Fruit fly (Drosophila melanogaster): ENCODE results near the gene dac.
A peak's percentile ranks its signal among the peaks of the same experiment; 100 is the strongest.

dac gene

dm6 chr2L:16448451-16449206 is 37.2 kb downstream of the dac start, which contains the start of gene CG5888:
TSS of gene CG5888 (minus strand) at chr2L:16448469.
- TF ChIP-seq CG7101 (tag; optimal IDR thresholded peaks at IDR 0.05) (peak; percentile 48), kay (GFP tag; ENCODE audit: borderline replicate concordance) (peak; percentile 63), CG12768 (GFP tag; optimal IDR thresholded peaks at IDR 0.05) (peak; percentile 25), CG7045 (GFP tag; optimal IDR thresholded peaks at IDR 0.05) (peak; percentile 33), tj (GFP tag; optimal IDR thresholded peaks at IDR 0.05) (peak; percentile 66), toe (GFP tag; optimal IDR thresholded peaks at IDR 0.05) (no peak), CG14711 (tag; optimal IDR thresholded peaks at IDR 0.05) (no peak), cnc (optimal IDR thresholded peaks at IDR 0.05) (no peak), CG1620 (GFP tag; optimal IDR thresholded peaks at IDR 0.05) (no peak), pad (GFP tag; optimal IDR thresholded peaks at IDR 0.05) (no peak), Crg-1 (GFP tag; optimal IDR thresholded peaks at IDR 0.05) (no peak), ovo (GFP tag; optimal IDR thresholded peaks at IDR 0.05) (no peak), CG11617 (GFP tag; optimal IDR thresholded peaks at IDR 0.05) (peak; percentile 72), CG33017 (tag; optimal IDR thresholded peaks at IDR 0.05) (peak; percentile 45), cic (GFP tag; optimal IDR thresholded peaks at IDR 0.05) (no peak), CG5204 (GFP tag; optimal IDR thresholded peaks at IDR 0.05) (no peak), Hr96 (GFP tag; optimal IDR thresholded peaks at IDR 0.05) (no peak), bab1 (GFP tag; optimal IDR thresholded peaks at IDR 0.05) (no peak), Clk (GFP tag; optimal IDR thresholded peaks at IDR 0.05) (no peak), Mnt (GFP tag; optimal IDR thresholded peaks at IDR 0.05) (no peak)

- TF ChIP-seq pad (GFP tag; optimal IDR thresholded peaks at IDR 0.05): no peak
- no peak for TF ChIP-seq tj (GFP tag; optimal IDR thresholded peaks at IDR 0.05)
- no peak for TF ChIP-seq CG14711 (tag; optimal IDR thresholded peaks at IDR 0.05)
- peak; percentile 70 for TF ChIP-seq kay (GFP tag; ENCODE audit: borderline replicate concordance)
- TF ChIP-seq CG11617 (GFP tag; optimal IDR thresholded peaks at IDR 0.05): no peak
- TF ChIP-seq cic (GFP tag; optimal IDR thresholded peaks at IDR 0.05): no peak
- TF ChIP-seq Crg-1 (GFP tag; optimal IDR thresholded peaks at IDR 0.05): no peak
- no peak for TF ChIP-seq CG33017 (tag; optimal IDR thresholded peaks at IDR 0.05)
These were observed 37.9 kb downstream of the dac start for dm6 chr2L:16447875-16448412.

dm6 chr2L:16446975-16447509 is 38.8 kb downstream of the dac start, which contains the start of gene Idgf2:
TSS of gene Idgf2 (plus strand) at chr2L:16447330.
- TF ChIP-seq toe (GFP tag; optimal IDR thresholded peaks at IDR 0.05) (no peak), CG1620 (GFP tag; optimal IDR thresholded peaks at IDR 0.05) (no peak), Mnt (GFP tag; optimal IDR thresholded peaks at IDR 0.05) (no peak), Crg-1 (GFP tag; optimal IDR thresholded peaks at IDR 0.05) (no peak), CG14711 (tag; optimal IDR thresholded peaks at IDR 0.05) (no peak), kay (GFP tag; ENCODE audit: borderline replicate concordance) (peak; percentile 77), bab1 (GFP tag; optimal IDR thresholded peaks at IDR 0.05) (no peak), tj (GFP tag; optimal IDR thresholded peaks at IDR 0.05) (no peak), Hr96 (GFP tag; optimal IDR thresholded peaks at IDR 0.05) (no peak), ovo (GFP tag; optimal IDR thresholded peaks at IDR 0.05) (no peak), CG11617 (GFP tag; optimal IDR thresholded peaks at IDR 0.05) (no peak), pad (GFP tag; optimal IDR thresholded peaks at IDR 0.05) (peak; percentile 80)

dm6 chr2L:16445034-16445433 is 40.8 kb downstream of the dac start, which contains the start of gene Idgf1:
TSS of gene Idgf1 (plus strand) at chr2L:16445278.
- no peak for TF ChIP-seq cic (GFP tag; optimal IDR thresholded peaks at IDR 0.05)
- TF ChIP-seq Clk (GFP tag; optimal IDR thresholded peaks at IDR 0.05): no peak
- TF ChIP-seq CG33017 (tag; optimal IDR thresholded peaks at IDR 0.05): peak; percentile 18
- TF ChIP-seq CG11617 (GFP tag; optimal IDR thresholded peaks at IDR 0.05): no peak
- TF ChIP-seq tj (GFP tag; optimal IDR thresholded peaks at IDR 0.05): peak; percentile 47
- TF ChIP-seq Hr96 (GFP tag; optimal IDR thresholded peaks at IDR 0.05): no peak
- no peak for TF ChIP-seq bab1 (GFP tag; optimal IDR thresholded peaks at IDR 0.05)
- no peak for TF ChIP-seq toe (GFP tag; optimal IDR thresholded peaks at IDR 0.05)
- TF ChIP-seq CG12768 (GFP tag; optimal IDR thresholded peaks at IDR 0.05): no peak
- TF ChIP-seq CG1620 (GFP tag; optimal IDR thresholded peaks at IDR 0.05): no peak
- TF ChIP-seq kay (GFP tag; ENCODE audit: borderline replicate concordance): peak; percentile 53
- no peak for TF ChIP-seq CG5204 (GFP tag; optimal IDR thresholded peaks at IDR 0.05)
- TF ChIP-seq CG7101 (tag; optimal IDR thresholded peaks at IDR 0.05): no peak
- no peak for TF ChIP-seq Crg-1 (GFP tag; optimal IDR thresholded peaks at IDR 0.05)
- TF ChIP-seq CG14711 (tag; optimal IDR thresholded peaks at IDR 0.05): no peak

- TF ChIP-seq Hr96 (GFP tag; optimal IDR thresholded peaks at IDR 0.05) (no peak), Clk (GFP tag; optimal IDR thresholded peaks at IDR 0.05) (no peak), toe (GFP tag; optimal IDR thresholded peaks at IDR 0.05) (no peak), pad (GFP tag; optimal IDR thresholded peaks at IDR 0.05) (no peak), CG12768 (GFP tag; optimal IDR thresholded peaks at IDR 0.05) (no peak), CG7101 (tag; optimal IDR thresholded peaks at IDR 0.05) (no peak), ovo (GFP tag; optimal IDR thresholded peaks at IDR 0.05) (no peak), CG1620 (GFP tag; optimal IDR thresholded peaks at IDR 0.05) (no peak), cic (GFP tag; optimal IDR thresholded peaks at IDR 0.05) (no peak), bab1 (GFP tag; optimal IDR thresholded peaks at IDR 0.05) (no peak), CG7045 (GFP tag; optimal IDR thresholded peaks at IDR 0.05) (no peak), Crg-1 (GFP tag; optimal IDR thresholded peaks at IDR 0.05) (no peak), CG11617 (GFP tag; optimal IDR thresholded peaks at IDR 0.05) (no peak), tj (GFP tag; optimal IDR thresholded peaks at IDR 0.05) (no peak)
These were observed 43.2 kb downstream of the dac start for dm6 chr2L:16442620-16443019.
